Worm (Caenorhabditis elegans): ENCODE measurements around the gene T05C12.4.

DNA sequence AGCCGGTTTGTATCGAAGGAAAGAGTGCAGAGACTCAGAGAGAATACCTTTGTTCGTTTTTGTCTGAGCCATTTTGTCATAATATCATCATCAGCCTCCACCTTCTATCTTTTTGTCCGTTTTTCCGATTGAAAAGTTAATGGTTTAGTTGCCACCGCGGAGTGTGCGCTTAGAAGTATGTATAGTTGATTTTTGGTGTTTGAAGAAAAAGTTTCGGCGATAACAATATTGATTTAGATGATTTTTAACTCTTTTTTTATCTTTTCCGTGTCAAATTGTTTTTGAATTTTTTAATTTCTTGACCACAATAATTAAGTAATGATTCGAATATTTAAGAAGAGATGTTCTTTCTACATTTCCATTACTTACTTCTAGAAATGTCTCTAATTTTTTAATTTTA, 25.4 kb upstream of the T05C12.4 start:
- TF ChIP-seq ama-1 (optimal IDR thresholded peaks at IDR 0.05), result no peak
- TF ChIP-seq pqm-1 (tag; optimal IDR thresholded peaks at IDR 0.05), result no peak
- TF ChIP-seq ceh-30 (tag; optimal IDR thresholded peaks at IDR 0.05), result no peak
- TF ChIP-seq unc-55 (GFP tag; optimal IDR thresholded peaks at IDR 0.05), result no peak
- TF ChIP-seq unc-42 (tag; optimal IDR thresholded peaks at IDR 0.05), result no peak
- no peak for TF ChIP-seq fkh-10 (GFP tag; optimal IDR thresholded peaks at IDR 0.05)
- no peak for TF ChIP-seq dve-1 (tag; optimal IDR thresholded peaks at IDR 0.05)
- no peak for TF ChIP-seq tbx-2 (tag; optimal IDR thresholded peaks at IDR 0.05)
- no peak for TF ChIP-seq pat-9 (tag; optimal IDR thresholded peaks at IDR 0.05)
- TF ChIP-seq unc-3 (GFP tag; conservative IDR thresholded peaks at IDR 0.05), result no peak
- TF ChIP-seq unc-3 (tag; optimal IDR thresholded peaks at IDR 0.05), result no peak
- TF ChIP-seq ceh-9 (tag; optimal IDR thresholded peaks at IDR 0.05), result no peak
- TF ChIP-seq pag-3 (tag; optimal IDR thresholded peaks at IDR 0.05; ENCODE audit: borderline replicate concordance), result no peak

Data from whole organism, late embryonic.